Fruit fly (Drosophila melanogaster) whole organism, pupa: ENCODE measurements around the gene SsRbeta.

Experiments
- CG15710 ChIP-seq: fragments of 200-800 bp; sonication (Bioruptor generic); optimal IDR thresholded peaks from 2 replicates; lab custom pipeline; 2018; ENCODE audit warnings: missing biosample characterization, mild to moderate bottlenecking, missing genetic modification characterization, moderate library complexity
- CG32121 ChIP-seq: fragments of 200-800 bp; sonication (Bioruptor generic); IDR thresholded peaks from 2 replicates; pipeline ENCODE4 v1.3.6; 2022; ENCODE audit warnings: missing biosample characterization, missing genetic modification characterization
- CG34367 ChIP-seq: fragments of 200-800 bp; sonication (Bioruptor generic); optimal IDR thresholded peaks from 2 replicates; lab custom pipeline; 2018; ENCODE audit warnings: missing biosample characterization, mild to moderate bottlenecking, missing genetic modification characterization
- CG4496 ChIP-seq: fragments of 200-800 bp; sonication (Bioruptor generic); IDR thresholded peaks from 3 replicates; pipeline ENCODE4 v1.3.6; 2022; ENCODE audit warnings: missing biosample characterization, missing genetic modification characterization
- CG8159 ChIP-seq: fragments of 200-800 bp; sonication (Bioruptor generic); optimal IDR thresholded peaks from 3 replicates; lab custom pipeline; 2018; ENCODE audit warnings: missing biosample characterization, mild to moderate bottlenecking, missing genetic modification characterization, moderate library complexity
- CG8301 ChIP-seq: fragments of 200-800 bp; sonication (Bioruptor generic); optimal IDR thresholded peaks from 2 replicates; lab custom pipeline; 2018; ENCODE audit warnings: missing biosample characterization, mild to moderate bottlenecking, missing genetic modification characterization
- D1 ChIP-seq: fragments of 200-800 bp; sonication (Bioruptor generic); optimal IDR thresholded peaks from 2 replicates; lab custom pipeline; 2018; ENCODE audit warnings: missing biosample characterization, mild to moderate bottlenecking, missing genetic modification characterization, moderate library complexity
- EcR ChIP-seq: fragments of 200-800 bp; sonication (Bioruptor generic); optimal IDR thresholded peaks from 3 replicates; lab custom pipeline; 2019; ENCODE audit warnings: missing biosample characterization, missing genetic modification characterization, mild to moderate bottlenecking, moderate library complexity, missing genetic modification reagents
- Ets98B ChIP-seq: fragments of 200-800 bp; sonication (Bioruptor generic); IDR thresholded peaks from 2 replicates; pipeline ENCODE4 v1.3.6; 2022; ENCODE audit warnings: missing biosample characterization, missing genetic modification characterization
- Pif1A ChIP-seq: fragments of 200-800 bp; sonication (Bioruptor generic); optimal IDR thresholded peaks from 3 replicates; lab custom pipeline; 2016; ENCODE audit warnings: missing biosample characterization, missing genetic modification characterization
- Pif1B ChIP-seq: fragments of 200-800 bp; sonication (Bioruptor generic); optimal IDR thresholded peaks from 3 replicates; lab custom pipeline; 2016; ENCODE audit warnings: missing biosample characterization, missing genetic modification characterization
- Snoo ChIP-seq: fragments of 200-800 bp; sonication (Bioruptor generic); optimal IDR thresholded peaks from 3 replicates; lab custom pipeline; 2017; ENCODE audit warnings: missing biosample characterization, mild to moderate bottlenecking, missing genetic modification characterization, inconsistent platforms

dm6 chr3L:16128481-16128972 lies 890 bp upstream of the SsRbeta start, which contains the start of gene Pgm1:
- TF ChIP-seq Pif1B (GFP tag; lab: Kevin White, UChicago) = no peak
- peak; percentile 87 for TF ChIP-seq CG4496
- TF ChIP-seq CG15710 (tag; lab: Kevin White, UChicago) = peak; percentile 79
- no peak for TF ChIP-seq CG34367 (tag; lab: Kevin White, UChicago)
- peak; percentile 91 for TF ChIP-seq CG8301 (tag; lab: Kevin White, UChicago)
- peak; percentile 86 for TF ChIP-seq Snoo (tag; lab: Kevin White, UChicago)
- TF ChIP-seq Pif1A (GFP tag; lab: Kevin White, UChicago) = no peak
- peak; percentile 71 for TF ChIP-seq EcR
- peak; percentile 77 for TF ChIP-seq CG32121 (GFP tag; lab: Robert Waterston, UW)
- TF ChIP-seq Ets98B (GFP tag; lab: Robert Waterston, UW) = peak; percentile 68
- TF ChIP-seq CG8159 (tag; lab: Kevin White, UChicago) = peak; percentile 86
- no peak for TF ChIP-seq D1 (tag; lab: Kevin White, UChicago)
